Worm (Caenorhabditis elegans): ENCODE measurements around the gene Y37D8A.19.

DNA sequence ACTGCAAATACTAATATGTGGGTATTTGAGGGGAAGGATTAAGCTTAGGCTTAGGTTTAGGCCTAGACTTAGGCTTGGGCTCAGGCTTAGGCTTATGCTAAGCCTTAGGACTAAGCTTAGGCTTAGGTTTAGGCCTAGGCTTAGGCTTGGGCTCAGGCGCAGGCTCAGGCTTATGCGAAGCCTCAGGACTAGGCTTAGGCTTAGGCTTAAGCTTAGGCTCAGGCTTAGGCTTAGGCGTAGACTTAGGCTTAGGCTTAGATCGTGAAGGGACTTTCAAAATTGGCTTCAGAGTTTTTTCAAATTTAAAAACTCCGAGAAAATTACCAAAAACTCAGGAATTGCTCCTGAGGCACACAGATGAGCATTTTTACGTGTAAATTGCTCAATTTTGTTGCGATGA lies 15.4 kb downstream of the Y37D8A.19 start:
- no peak for TF ChIP-seq fkh-10 (GFP tag; optimal IDR thresholded peaks at IDR 0.05)
- TF ChIP-seq unc-55 (GFP tag; optimal IDR thresholded peaks at IDR 0.05): no peak
- no peak for TF ChIP-seq ceh-22 (tag; optimal IDR thresholded peaks at IDR 0.05)
- TF ChIP-seq C08G9.2 (tag; optimal IDR thresholded peaks at IDR 0.05): no peak
- TF ChIP-seq che-1 (tag; optimal IDR thresholded peaks at IDR 0.05): no peak
